Worm (Caenorhabditis elegans) whole organism, mixed stage, embryonic: ENCODE measurements around the gene T04C10.3.

Source experiments
- mls-2 ChIP-seq: sonication (generic microtip); optimal IDR thresholded peaks from 2 replicates; lab custom pipeline; 2016; ENCODE audit warnings: mild to moderate bottlenecking, missing genetic modification characterization, moderate library complexity, missing compliant biosample characterization
- unc-39 ChIP-seq: fragments of 150-350 bp; optimal IDR thresholded peaks from 2 replicates; lab custom pipeline; 2014; ENCODE audit warnings: missing biosample characterization, missing genetic modification characterization

- no peak for TF ChIP-seq mls-2
- no peak for TF ChIP-seq unc-39
Measured at ce11 chrX:14831531-14831930, 19.4 kb downstream of the T04C10.3 start, which contains the start of gene dpf-2.
